Worm (Caenorhabditis elegans) whole organism, L1 larva: ENCODE data around the gene lite-1.
A peak's percentile ranks its signal among the peaks of the same experiment; 100 is the strongest.

Experiments
- C34B4.2 ChIP-seq: sonication (generic microtip); optimal IDR thresholded peaks from 2 replicates; lab custom pipeline; 2017; ENCODE audit warnings: mild to moderate bottlenecking, missing genetic modification characterization, missing compliant biosample characterization
- aha-1 ChIP-seq: fragments of 150-350 bp; optimal IDR thresholded peaks from 2 replicates; lab custom pipeline; 2014; ENCODE audit warnings: missing biosample characterization, missing genetic modification characterization
- blmp-1 ChIP-seq: fragments of 150-350 bp; optimal IDR thresholded peaks from 2 replicates; lab custom pipeline; 2014; ENCODE audit warnings: missing biosample characterization, missing genetic modification characterization
- ceh-8 ChIP-seq: fragments of 200-800 bp; sonication (Bioruptor generic); optimal IDR thresholded peaks from 2 replicates; lab custom pipeline; 2018; ENCODE audit warnings: mild to moderate bottlenecking, missing genetic modification characterization, moderate library complexity, missing compliant biosample characterization
- efl-1 ChIP-seq, 4 experiments: fragments of 150-350 bp; optimal IDR thresholded peaks in 3 of 4; peaks in 1 of 4; 1 replicate in 1 of 4; 2 replicates in 3 of 4; lab custom pipeline; 2014; ENCODE audit warnings: missing biosample characterization in 2 of 4, missing genetic modification characterization in 2 of 4, missing genetic modification reagents in 2 of 4
- efl-3 ChIP-seq: fragments of 200-800 bp; sonication (Bioruptor generic); optimal IDR thresholded peaks from 2 replicates; lab custom pipeline; 2018; ENCODE audit warnings: mild to moderate bottlenecking, missing genetic modification characterization, missing compliant biosample characterization
- egl-27 ChIP-seq, 2 experiments: fragments of 150-350 bp in 1 of 2; sonication (generic microtip); optimal IDR thresholded peaks; 3 replicates each; lab custom pipeline; 2017 to 2018; ENCODE audit warnings: missing biosample characterization in 2 of 2, missing genetic modification characterization in 2 of 2, missing genetic modification reagents in 2 of 2
- elt-3 ChIP-seq, 6 experiments: fragments of 150-350 bp in 1 of 6; sonication (generic microtip); optimal IDR thresholded peaks; 2 replicates each; lab custom pipeline; 2017 to 2018; ENCODE audit warnings: missing biosample characterization in 6 of 6, missing genetic modification characterization in 6 of 6, inconsistent platforms in 1 of 6
- ets-5 ChIP-seq: fragments of 200-800 bp; sonication (Bioruptor generic); IDR thresholded peaks from 2 replicates; pipeline ENCODE4 v1.3.6; 2022; ENCODE audit warnings: missing genetic modification characterization, missing compliant biosample characterization
- fkh-8 ChIP-seq: sonication (generic microtip); optimal IDR thresholded peaks from 2 replicates; lab custom pipeline; 2016; ENCODE audit warnings: mild to moderate bottlenecking, missing genetic modification characterization, missing compliant biosample characterization
- hlh-4 ChIP-seq: sonication (generic microtip); optimal IDR thresholded peaks from 2 replicates; lab custom pipeline; 2016; ENCODE audit warnings: mild to moderate bottlenecking, missing genetic modification characterization, missing compliant biosample characterization
- lin-35 ChIP-seq, 2 experiments: fragments of 150-350 bp; optimal IDR thresholded peaks; 2 replicates each; lab custom pipeline; 2014; ENCODE audit warnings: missing biosample characterization in 2 of 2, missing genetic modification characterization in 2 of 2, missing genetic modification reagents in 2 of 2
- lir-3 ChIP-seq: sonication (generic microtip); optimal IDR thresholded peaks from 2 replicates; lab custom pipeline; 2016; ENCODE audit warnings: mild to moderate bottlenecking, missing genetic modification characterization, moderate library complexity, missing compliant biosample characterization; ENCODE audit not compliant: poor library complexity
- nhr-20 ChIP-seq: sonication (generic microtip); optimal IDR thresholded peaks from 2 replicates; lab custom pipeline; 2016; ENCODE audit warnings: mild to moderate bottlenecking, missing genetic modification characterization, missing compliant biosample characterization
- nhr-237 ChIP-seq: fragments of 150-350 bp; optimal IDR thresholded peaks from 2 replicates; lab custom pipeline; 2014; ENCODE audit warnings: missing biosample characterization, missing genetic modification characterization
- nhr-76 ChIP-seq: sonication (generic microtip); optimal IDR thresholded peaks from 2 replicates; lab custom pipeline; 2017; ENCODE audit warnings: missing biosample characterization, missing genetic modification characterization
- pag-3 ChIP-seq: sonication (generic microtip); optimal IDR thresholded peaks from 2 replicates; lab custom pipeline; 2017; ENCODE audit warnings: missing genetic modification characterization, mild to moderate bottlenecking, missing compliant biosample characterization, antibody characterized with exemption, borderline replicate concordance; ENCODE audit not compliant: insufficient read depth
- rnt-1 ChIP-seq: sonication (generic microtip); optimal IDR thresholded peaks from 2 replicates; lab custom pipeline; 2016; ENCODE audit warnings: mild to moderate bottlenecking, missing genetic modification characterization, moderate library complexity, missing compliant biosample characterization
- snu-23 ChIP-seq: sonication (generic microtip); optimal IDR thresholded peaks from 2 replicates; lab custom pipeline; 2016; ENCODE audit warnings: missing genetic modification characterization, missing compliant biosample characterization
- sox-4 ChIP-seq: sonication (generic microtip); optimal IDR thresholded peaks from 2 replicates; lab custom pipeline; 2016; ENCODE audit warnings: missing genetic modification characterization, missing compliant biosample characterization
- sup-37 ChIP-seq: fragments of 200-800 bp; sonication (Bioruptor generic); optimal IDR thresholded peaks from 2 replicates; lab custom pipeline; 2018; ENCODE audit warnings: mild to moderate bottlenecking, missing genetic modification characterization, missing compliant biosample characterization
- tbx-2 ChIP-seq: sonication (generic microtip); optimal IDR thresholded peaks from 2 replicates; lab custom pipeline; 2016; ENCODE audit warnings: missing genetic modification characterization, missing compliant biosample characterization
- tlp-1 ChIP-seq: fragments of 150-350 bp; optimal IDR thresholded peaks from 2 replicates; lab custom pipeline; 2014; ENCODE audit warnings: missing biosample characterization, missing genetic modification characterization
- unc-30 ChIP-seq: sonication (generic microtip); optimal IDR thresholded peaks from 2 replicates; lab custom pipeline; 2017; ENCODE audit warnings: missing biosample characterization, missing genetic modification characterization
- unc-62 ChIP-seq: fragments of 150-350 bp; optimal IDR thresholded peaks from 2 replicates; lab custom pipeline; 2014; ENCODE audit warnings: missing biosample characterization, missing genetic modification reagents, missing genetic modification characterization
- ztf-11 ChIP-seq, 2 experiments: sonication (generic microtip); optimal IDR thresholded peaks; 2 replicates each; lab custom pipeline; 2016 to 2017; ENCODE audit warnings: missing genetic modification characterization in 2 of 2, missing biosample characterization in 1 of 2, missing compliant biosample characterization in 1 of 2

Gene lite-1

ce11 chrX:6180293-6180692 lies 50.3 kb downstream of the lite-1 start, which contains the start of gene T13C5.7:
TSS of gene T13C5.7 (plus strand) at chrX:6180593.
- TF ChIP-seq egl-27 (tag; optimal IDR thresholded peaks at IDR 0.05; lab: Kevin White, UChicago) (no peak), blmp-1 (tag; lab: Kevin White, UChicago) (peak; percentile 33)
- TF ChIP-seq, all 84 proteins: peak for 1

ce11 chrX:6178989-6179388 lies 51.6 kb downstream of the lite-1 start:
- no peak for TF ChIP-seq ceh-8
- TF ChIP-seq snu-23 (GFP tag; lab: Kevin White, UChicago): no peak
- no peak for TF ChIP-seq aha-1 (tag; lab: Kevin White, UChicago)
- TF ChIP-seq lin-35 (GFP tag; optimal IDR thresholded peaks at IDR 0.05; lab: Kevin White, UChicago): no peak
- TF ChIP-seq fkh-8 (tag; lab: Kevin White, UChicago): no peak
- no peak for TF ChIP-seq unc-30 (tag; lab: Kevin White, UChicago)
- no peak for TF ChIP-seq efl-3
- TF ChIP-seq tbx-2: no peak
- no peak for TF ChIP-seq tlp-1 (tag; lab: Kevin White, UChicago)
- TF ChIP-seq blmp-1 (tag; lab: Kevin White, UChicago): peak; percentile 89
- no peak for TF ChIP-seq sup-37 (GFP tag; lab: Kevin White, UChicago)
- no peak for TF ChIP-seq efl-1 (optimal IDR thresholded peaks at IDR 0.05; lab: Kevin White, UChicago)
- no peak for TF ChIP-seq efl-1 (GFP tag; optimal IDR thresholded peaks at IDR 0.05 in 1 of 2; lab: Kevin White, UChicago)
- no peak for TF ChIP-seq unc-62 (GFP tag; lab: Kevin White, UChicago)
- TF ChIP-seq rnt-1 (tag; lab: Kevin White, UChicago): no peak
- no peak for TF ChIP-seq nhr-237 (tag; lab: Kevin White, UChicago)
- TF ChIP-seq hlh-4: no peak
- TF ChIP-seq nhr-20 (tag; lab: Kevin White, UChicago): no peak
- TF ChIP-seq elt-3 (tag; optimal IDR thresholded peaks at IDR 0.05; lab: Kevin White, UChicago): peak in 1 of 6 experiments; percentile 19
- TF ChIP-seq, all 84 proteins: peak for 2

ce11 chrX:6177944-6178566 lies 52.5 kb downstream of the lite-1 start, which contains the start of the genes T25B2.4 and T13C5.3:
TSS of gene T25B2.4 (plus strand) at chrX:6178244.
TSS of gene T13C5.3 (plus strand) at chrX:6178516.
- TF ChIP-seq ztf-11 (tag; optimal IDR thresholded peaks at IDR 0.05; lab: Kevin White, UChicago): no peak
- TF ChIP-seq nhr-20 (tag; lab: Kevin White, UChicago): no peak
- TF ChIP-seq C34B4.2 (tag; lab: Kevin White, UChicago): no peak
- no peak for TF ChIP-seq sox-4
- no peak for TF ChIP-seq lir-3 (tag; lab: Kevin White, UChicago)
- TF ChIP-seq pag-3: no peak
- TF ChIP-seq ets-5 (GFP tag; lab: Robert Waterston, UW): no peak
- no peak for TF ChIP-seq nhr-76 (tag; lab: Kevin White, UChicago)
